Fruit fly (Drosophila melanogaster): ENCODE measurements around the gene CG13693.

The CG13693 gene

DNA sequence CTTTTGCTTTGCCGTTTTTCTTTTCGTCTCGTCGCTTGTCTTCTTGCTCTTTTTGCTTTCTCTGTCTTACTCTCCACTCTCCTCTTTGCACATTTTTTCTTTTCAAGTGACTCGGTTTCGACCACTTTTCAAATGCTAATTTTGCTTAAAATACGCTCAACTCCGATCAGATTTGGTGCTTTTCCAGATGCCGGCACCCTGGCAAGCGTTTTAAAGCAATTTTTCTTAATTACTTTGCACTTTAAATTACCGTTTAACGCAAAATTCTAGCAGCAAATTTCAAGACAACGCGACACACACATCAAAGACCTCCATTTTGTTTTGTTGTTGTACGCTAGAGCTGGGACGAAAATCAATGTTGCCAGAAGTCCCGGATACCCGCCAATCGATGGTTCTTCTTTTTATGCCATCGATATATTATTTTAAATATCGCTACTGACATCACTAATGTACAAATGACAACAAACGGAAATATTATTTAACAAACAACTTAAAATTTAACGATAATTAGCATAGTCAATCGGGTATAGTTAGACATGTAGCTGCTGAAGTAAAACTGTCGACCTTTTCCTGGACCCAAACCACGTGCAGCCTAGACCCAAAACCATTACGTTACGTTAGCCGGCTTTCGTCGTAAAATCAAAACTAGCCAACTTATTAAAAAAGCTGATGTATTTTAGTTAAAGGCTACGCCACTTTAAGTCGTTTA lies 18.4 kb downstream of the CG13693 start, which contains the start of gene kis (continued):
- no peak for TF ChIP-seq CG10321 (GFP tag; IDR thresholded peaks at IDR 0.05)
- peak; percentile 84 for TF ChIP-seq CG4617 (GFP tag; optimal IDR thresholded peaks at IDR 0.05; ENCODE audit: borderline replicate concordance)
- TF ChIP-seq corto (GFP tag; optimal IDR thresholded peaks at IDR 0.05) = peak; percentile 35
- peak; percentile 91 for TF ChIP-seq Med (GFP tag)
- TF ChIP-seq ftz-f1 (GFP tag; optimal IDR thresholded peaks at IDR 0.05) = no peak
- TF ChIP-seq CG30403 (GFP tag; optimal IDR thresholded peaks at IDR 0.05) = peak; percentile 54
- TF ChIP-seq D19B (GFP tag; optimal IDR thresholded peaks at IDR 0.05) = no peak
- peak; percentile 98 for TF ChIP-seq amos (GFP tag; IDR thresholded peaks at IDR 0.05; ENCODE audit: partially characterized antibody)
- TF ChIP-seq maf-S (GFP tag; optimal IDR thresholded peaks at IDR 0.05) = peak; percentile 46
- TF ChIP-seq bsh (GFP tag; optimal IDR thresholded peaks at IDR 0.05) = peak; percentile 5 to 21
- peak; percentile 80 for TF ChIP-seq psq (GFP tag; optimal IDR thresholded peaks at IDR 0.05)
- TF ChIP-seq CG4730 (GFP tag; IDR thresholded peaks at IDR 0.05) = no peak
- no peak for TF ChIP-seq dmrt11E (tag; optimal IDR thresholded peaks at IDR 0.05)
- peak; percentile 89 for TF ChIP-seq mld (GFP tag; IDR thresholded peaks at IDR 0.05; ENCODE audit: partially characterized antibody)
- TF ChIP-seq CG43689 (GFP tag; IDR thresholded peaks at IDR 0.05) = no peak
- TF ChIP-seq so (GFP tag; IDR thresholded peaks at IDR 0.05) = peak; percentile 41; the same call in 1 of the 3 replicates
- TF ChIP-seq CG31224 (GFP tag; IDR thresholded peaks at IDR 0.05) = no peak
- TF ChIP-seq CG10431 (GFP tag; optimal IDR thresholded peaks at IDR 0.05) = peak; percentile 16
- no peak for TF ChIP-seq trh (GFP tag; optimal IDR thresholded peaks at IDR 0.05)
- TF ChIP-seq Mes4 (GFP tag; optimal IDR thresholded peaks at IDR 0.05) = peak; percentile 29
- TF ChIP-seq Chrac-16 (GFP tag; optimal IDR thresholded peaks at IDR 0.05) = peak; percentile 3
- peak; percentile 29 for TF ChIP-seq CG10209 (GFP tag; optimal IDR thresholded peaks at IDR 0.05)
- TF ChIP-seq Sry-δ (GFP tag; optimal IDR thresholded peaks at IDR 0.05) = peak; percentile 99
- TF ChIP-seq tx (GFP tag; optimal IDR thresholded peaks at IDR 0.05) = peak; percentile 50
- no peak for TF ChIP-seq CG15073 (GFP tag; optimal IDR thresholded peaks at IDR 0.05)
- TF ChIP-seq CG34422 (GFP tag; IDR thresholded peaks at IDR 0.05) = peak; percentile 56; the same call in 2 of the 3 replicates
- peak; percentile 56 for TF ChIP-seq Dp (GFP tag; optimal IDR thresholded peaks at IDR 0.05)
- TF ChIP-seq CG1529 (GFP tag; optimal IDR thresholded peaks at IDR 0.05) = no peak
- peak; percentile 97 for TF ChIP-seq unc-4 (GFP tag; IDR thresholded peaks at IDR 0.05; ENCODE audit: partially characterized antibody)
- peak; percentile 91 for TF ChIP-seq hb (GFP tag; IDR thresholded peaks at IDR 0.05; ENCODE audit: partially characterized antibody)
- TF ChIP-seq Spps (tag; optimal IDR thresholded peaks at IDR 0.05) = no peak
- TF ChIP-seq Pdp1 (GFP tag; optimal IDR thresholded peaks at IDR 0.05) = peak; percentile 42 to 66
- no peak for TF ChIP-seq en (GFP tag; optimal IDR thresholded peaks at IDR 0.05)
- peak; percentile 36 for TF ChIP-seq CG9817 (tag; optimal IDR thresholded peaks at IDR 0.05)
- peak; percentile 95 for TF ChIP-seq Sin3A (optimal IDR thresholded peaks at IDR 0.05)
- TF ChIP-seq CG15601 (tag; optimal IDR thresholded peaks at IDR 0.05) = peak; percentile 54
- no peak for TF ChIP-seq tll (GFP tag; optimal IDR thresholded peaks at IDR 0.05)
- TF ChIP-seq CG2199 (GFP tag; IDR thresholded peaks at IDR 0.05) = no peak
- no peak for TF ChIP-seq org-1 (GFP tag; optimal IDR thresholded peaks at IDR 0.05)
- TF ChIP-seq insv (GFP tag; optimal IDR thresholded peaks at IDR 0.05) = no peak
- no peak for TF ChIP-seq kay (GFP tag; optimal IDR thresholded peaks at IDR 0.05)
- TF ChIP-seq chinmo (GFP tag; IDR thresholded peaks at IDR 0.05; ENCODE audit: partially characterized antibody) = peak; percentile 92
- no peak for TF ChIP-seq CG8359 (GFP tag; optimal IDR thresholded peaks at IDR 0.05; ENCODE audit: borderline replicate concordance)
- TF ChIP-seq ash1 (GFP tag; optimal IDR thresholded peaks at IDR 0.05) = peak; percentile 23
- TF ChIP-seq ato (GFP tag; IDR thresholded peaks at IDR 0.05; ENCODE audit: partially characterized antibody) = peak; percentile 91
- peak; percentile 6 for TF ChIP-seq CG8944 (GFP tag; optimal IDR thresholded peaks at IDR 0.05)
- TF ChIP-seq Ada2b (GFP tag; IDR thresholded peaks at IDR 0.05) = no peak
- no peak for TF ChIP-seq sr (GFP tag; IDR thresholded peaks at IDR 0.05)
- no peak for TF ChIP-seq wor (GFP tag; IDR thresholded peaks at IDR 0.05)

All from whole organism, embryonic.